Fruit fly (Drosophila melanogaster): ENCODE measurements around the gene CG33191.

CG33191 gene

dm6 chr3R:8808518-8808921 is 28.8 kb upstream of the CG33191 start:
- no peak for TF ChIP-seq CG17801 (GFP tag; optimal IDR thresholded peaks at IDR 0.05; ENCODE audit: partially characterized antibody)

dm6 chr3R:8807831-8808517 is 28.3 kb upstream of the CG33191 start:
- TF ChIP-seq CG17801 (GFP tag; optimal IDR thresholded peaks at IDR 0.05; ENCODE audit: partially characterized antibody) = no peak

dm6 chr3R:8807048-8807447 is 27.3 kb upstream of the CG33191 start:
- TF ChIP-seq CG17801 (GFP tag; optimal IDR thresholded peaks at IDR 0.05; ENCODE audit: partially characterized antibody) = no peak

dm6 chr3R:8806638-8807037 is 26.9 kb upstream of the CG33191 start:
- TF ChIP-seq CG17801 (GFP tag; optimal IDR thresholded peaks at IDR 0.05; ENCODE audit: partially characterized antibody) = no peak

dm6 chr3R:8806104-8806503 is 26.4 kb upstream of the CG33191 start, which contains the start of gene hng2:
TSS of gene hng2 (plus strand) at chr3R:8806322.
- TF ChIP-seq CG17801 (GFP tag; optimal IDR thresholded peaks at IDR 0.05; ENCODE audit: partially characterized antibody) = no peak

- no peak for TF ChIP-seq CG17801 (GFP tag; optimal IDR thresholded peaks at IDR 0.05; ENCODE audit: partially characterized antibody)
Observed at dm6 chr3R:8805388-8805852, 25.7 kb upstream of the CG33191 start, which contains the start of gene CG9839. TSS of gene CG9839 (minus strand) at chr3R:8805802.

- TF ChIP-seq CG17801 (GFP tag; optimal IDR thresholded peaks at IDR 0.05; ENCODE audit: partially characterized antibody) = no peak
Observed at dm6 chr3R:8801126-8801762, 21.5 kb upstream of the CG33191 start, which contains the start of the genes Pif1A, Pif1B and CCT7. TSS of gene Pif1A (minus strand) at chr3R:8801176. TSS of gene Pif1B (minus strand) at chr3R:8801176. TSS of gene CCT7 (plus strand) at chr3R:8801564.

dm6 chr3R:8799866-8800265 is 20.1 kb upstream of the CG33191 start:
- no peak for TF ChIP-seq CG17801 (GFP tag; optimal IDR thresholded peaks at IDR 0.05; ENCODE audit: partially characterized antibody)

dm6 chr3R:8798332-8798731 is 18.6 kb upstream of the CG33191 start:
- no peak for TF ChIP-seq CG17801 (GFP tag; optimal IDR thresholded peaks at IDR 0.05; ENCODE audit: partially characterized antibody)

dm6 chr3R:8794384-8794783 is 14.7 kb upstream of the CG33191 start, which contains the start of gene Ir85a:
TSS of gene Ir85a (plus strand) at chr3R:8794684.
- no peak for TF ChIP-seq CG17801 (GFP tag; optimal IDR thresholded peaks at IDR 0.05; ENCODE audit: partially characterized antibody)

dm6 chr3R:8793726-8794125 is 14.0 kb upstream of the CG33191 start:
- no peak for TF ChIP-seq CG17801 (GFP tag; optimal IDR thresholded peaks at IDR 0.05; ENCODE audit: partially characterized antibody)

dm6 chr3R:8792463-8793175 is 12.9 kb upstream of the CG33191 start:
- no peak for TF ChIP-seq CG17801 (GFP tag; optimal IDR thresholded peaks at IDR 0.05; ENCODE audit: partially characterized antibody)

dm6 chr3R:8788722-8789400 is 9.1 kb upstream of the CG33191 start:
- no peak for TF ChIP-seq CG17801 (GFP tag; optimal IDR thresholded peaks at IDR 0.05; ENCODE audit: partially characterized antibody)

- TF ChIP-seq CG17801 (GFP tag; optimal IDR thresholded peaks at IDR 0.05; ENCODE audit: partially characterized antibody) = no peak
Observed at dm6 chr3R:8787538-8788282, 8.0 kb upstream of the CG33191 start.
